Worm (Caenorhabditis elegans): Measurements from ENCODE around the gene fbxa-72.

Gene fbxa-72

DNA sequence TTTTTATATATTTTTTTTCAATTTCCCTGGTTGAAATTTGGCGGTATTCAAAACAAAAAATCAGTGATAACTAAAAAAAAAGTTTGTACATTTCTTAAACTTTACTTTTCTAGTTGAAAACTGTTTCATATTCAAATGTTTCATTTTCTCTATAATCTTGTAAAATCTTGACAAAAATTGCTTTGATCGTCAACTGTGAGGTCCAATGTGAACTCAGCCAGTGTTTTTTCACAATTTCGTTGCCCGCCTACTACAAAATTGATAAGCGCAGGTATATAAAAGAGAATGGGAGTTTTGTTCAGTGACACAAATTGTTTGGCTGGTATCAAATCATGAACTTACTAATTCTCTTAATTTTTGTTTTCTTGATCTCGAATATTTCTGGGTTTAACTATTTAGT, 29.7 kb downstream of the fbxa-72 start, which contains the start of gene ugt-42:
ugt-42 (plus strand) TSS at position 301 of the 400 bp plus-strand sequence.
- no peak for TF ChIP-seq swsn-7 (tag; optimal IDR thresholded peaks at IDR 0.05)

DNA sequence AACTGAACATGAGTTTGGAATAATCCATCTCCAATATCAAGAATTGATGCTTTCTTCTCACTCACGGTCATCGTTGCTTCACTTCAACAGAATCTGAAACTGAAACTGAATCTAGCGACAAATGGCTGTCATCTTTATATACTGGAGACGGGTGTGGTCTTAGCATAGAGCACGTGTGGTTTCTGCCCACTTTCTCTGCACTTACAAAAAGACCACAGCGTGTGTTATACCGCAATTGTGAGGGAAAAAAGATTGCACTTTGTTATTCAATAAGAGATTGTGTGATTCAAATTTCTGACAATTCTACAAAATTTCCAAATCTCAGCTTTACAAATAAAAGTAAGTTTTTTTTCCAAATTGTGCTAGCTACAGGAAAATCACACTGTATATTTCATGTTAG, 30.4 kb downstream of the fbxa-72 start, which contains the start of gene F48G7.12:
F48G7.12 (minus strand) TSS at position 101 of the 400 bp plus-strand sequence.
- TF ChIP-seq lin-13 (GFP tag; optimal IDR thresholded peaks at IDR 0.05) (no peak), skn-1 (tag; optimal IDR thresholded peaks at IDR 0.05) (no peak), nhr-28 (tag; optimal IDR thresholded peaks at IDR 0.05) (no peak)

DNA sequence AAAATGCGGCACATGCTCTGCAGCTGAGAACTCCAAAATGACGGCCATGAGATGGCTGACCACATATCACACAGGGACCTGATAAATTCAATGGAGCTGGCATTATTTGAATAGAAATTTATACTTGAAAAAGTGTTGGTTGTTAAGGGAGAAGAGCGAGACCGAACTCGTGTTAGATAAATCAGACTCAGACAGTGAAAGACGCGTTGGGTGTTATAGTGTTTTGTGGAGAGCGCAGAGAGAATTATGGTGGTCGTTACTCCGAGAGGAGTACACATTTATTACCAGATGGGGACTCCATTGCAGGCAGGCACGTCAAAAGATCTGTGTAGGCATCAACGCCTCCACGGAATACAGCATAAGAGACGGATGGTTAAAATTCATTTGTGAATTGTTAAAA, 33.8 kb downstream of the fbxa-72 start, which contains the start of gene nhr-190:
nhr-190 (minus strand) TSS at position 175 of the 400 bp plus-strand sequence.
- no peak for TF ChIP-seq ceh-8 (GFP tag; optimal IDR thresholded peaks at IDR 0.05)
- TF ChIP-seq hpl-2 (GFP tag; optimal IDR thresholded peaks at IDR 0.05), result no peak
- TF ChIP-seq Y116A8C.19 (tag; optimal IDR thresholded peaks at IDR 0.05; ENCODE audit: borderline replicate concordance), result no peak
- no peak for TF ChIP-seq nhr-47 (tag; optimal IDR thresholded peaks at IDR 0.05)
- no peak for TF ChIP-seq ztf-4 (tag; optimal IDR thresholded peaks at IDR 0.05)
- no peak for TF ChIP-seq mep-1 (tag; optimal IDR thresholded peaks at IDR 0.05)
- no peak for TF ChIP-seq ces-1 (GFP tag; optimal IDR thresholded peaks at IDR 0.05)
- peak; percentile 41 for TF ChIP-seq fkh-8 (tag; optimal IDR thresholded peaks at IDR 0.05)
- TF ChIP-seq vab-15 (tag; optimal IDR thresholded peaks at IDR 0.05), result no peak
- no peak for TF ChIP-seq nhr-28 (tag; optimal IDR thresholded peaks at IDR 0.05)
- TF ChIP-seq swsn-7 (tag; optimal IDR thresholded peaks at IDR 0.05), result peak; percentile 30
- TF ChIP-seq nhr-20 (tag; optimal IDR thresholded peaks at IDR 0.05), result peak; percentile 22
- peak; percentile 33 for TF ChIP-seq rnt-1 (tag; optimal IDR thresholded peaks at IDR 0.05)
- no peak for TF ChIP-seq lin-39 (tag; optimal IDR thresholded peaks at IDR 0.05)
- TF ChIP-seq ceh-82 (tag; optimal IDR thresholded peaks at IDR 0.05), result peak in 1 of 3 experiments; percentile 2
- TF ChIP-seq snpc-4 (tag; optimal IDR thresholded peaks at IDR 0.05), result no peak
- TF ChIP-seq efl-1 (optimal IDR thresholded peaks at IDR 0.05), result peak; percentile 31 to 47
- no peak for TF ChIP-seq efl-1 (GFP tag; optimal IDR thresholded peaks at IDR 0.05 in 1 of 2)

ce11 chrV:638328-638727, 38.2 kb downstream of the fbxa-72 start, which contains the start of gene srj-37:
Gene srj-37 (plus strand): TSS chrV:638628.
- TF ChIP-seq isw-1 (GFP tag; IDR thresholded peaks at IDR 0.05), result no peak
- no peak for TF ChIP-seq rnt-1 (tag; optimal IDR thresholded peaks at IDR 0.05)
- TF ChIP-seq zip-4 (GFP tag; optimal IDR thresholded peaks at IDR 0.05), result no peak
- no peak for TF ChIP-seq pag-3 (tag; optimal IDR thresholded peaks at IDR 0.05; ENCODE audit: borderline replicate concordance, insufficient read depth)
- TF ChIP-seq lin-15B (tag; optimal IDR thresholded peaks at IDR 0.05), result no peak

ce11 chrV:636281-636680, 40.3 kb downstream of the fbxa-72 start, which contains the start of gene pals-31:
Gene pals-31 (plus strand): TSS chrV:636581.
- no peak for TF ChIP-seq lir-3 (tag; optimal IDR thresholded peaks at IDR 0.05; ENCODE audit: poor library complexity)
- TF ChIP-seq zip-4 (GFP tag; optimal IDR thresholded peaks at IDR 0.05), result no peak
- TF ChIP-seq ceh-90 (tag; optimal IDR thresholded peaks at IDR 0.05), result no peak
- no peak for TF ChIP-seq C16A3.4 (tag; optimal IDR thresholded peaks at IDR 0.05)
- no peak for TF ChIP-seq vab-15 (tag; optimal IDR thresholded peaks at IDR 0.05)
- TF ChIP-seq dsc-1 (tag; optimal IDR thresholded peaks at IDR 0.05), result no peak
- TF ChIP-seq tbx-2 (tag; optimal IDR thresholded peaks at IDR 0.05), result no peak
- no peak for TF ChIP-seq lin-13 (GFP tag; optimal IDR thresholded peaks at IDR 0.05)
- no peak for TF ChIP-seq F16B12.6 (tag; optimal IDR thresholded peaks at IDR 0.05)
- TF ChIP-seq efl-3 (GFP tag; optimal IDR thresholded peaks at IDR 0.05), result no peak
- TF ChIP-seq mab-9 (GFP tag; IDR thresholded peaks at IDR 0.05), result no peak
- TF ChIP-seq nhr-20 (tag; optimal IDR thresholded peaks at IDR 0.05), result no peak
- TF ChIP-seq elt-3 (tag; optimal IDR thresholded peaks at IDR 0.05), result no peak
- no peak for TF ChIP-seq mep-1 (tag; optimal IDR thresholded peaks at IDR 0.05)
- TF ChIP-seq lin-39 (tag; optimal IDR thresholded peaks at IDR 0.05), result no peak
- no peak for TF ChIP-seq mef-2 (tag; optimal IDR thresholded peaks at IDR 0.05)

All from whole organism, L1 larva.